Worm (Caenorhabditis elegans) whole organism, L1 larva: Measurements from ENCODE around the gene cky-1.

Experiments used
- C04F5.9 ChIP-seq: sonication (generic microtip); optimal IDR thresholded peaks from 2 replicates; lab custom pipeline; 2016; ENCODE audit warnings: missing genetic modification characterization, missing compliant biosample characterization
- C16A3.4 ChIP-seq: fragments of 150-350 bp; optimal IDR thresholded peaks from 2 replicates; lab custom pipeline; 2014; ENCODE audit warnings: missing biosample characterization, missing genetic modification characterization
- C34B4.2 ChIP-seq: sonication (generic microtip); optimal IDR thresholded peaks from 2 replicates; lab custom pipeline; 2017; ENCODE audit warnings: mild to moderate bottlenecking, missing genetic modification characterization, missing compliant biosample characterization
- F16B12.6 ChIP-seq: fragments of 150-350 bp; optimal IDR thresholded peaks from 2 replicates; lab custom pipeline; 2014; ENCODE audit warnings: missing biosample characterization, missing genetic modification characterization
- aha-1 ChIP-seq: fragments of 150-350 bp; optimal IDR thresholded peaks from 2 replicates; lab custom pipeline; 2014; ENCODE audit warnings: missing biosample characterization, missing genetic modification characterization
- ceh-8 ChIP-seq: fragments of 200-800 bp; sonication (Bioruptor generic); optimal IDR thresholded peaks from 2 replicates; lab custom pipeline; 2018; ENCODE audit warnings: mild to moderate bottlenecking, missing genetic modification characterization, moderate library complexity, missing compliant biosample characterization
- ceh-90 ChIP-seq: sonication (generic microtip); optimal IDR thresholded peaks from 2 replicates; lab custom pipeline; 2016; ENCODE audit warnings: missing genetic modification characterization, missing compliant biosample characterization
- ces-1 ChIP-seq: fragments of 150-350 bp; optimal IDR thresholded peaks from 2 replicates; lab custom pipeline; 2014; ENCODE audit warnings: missing biosample characterization, missing genetic modification reagents, missing genetic modification characterization
- dsc-1 ChIP-seq: sonication (generic microtip); optimal IDR thresholded peaks from 2 replicates; lab custom pipeline; 2016; ENCODE audit warnings: mild to moderate bottlenecking, missing genetic modification characterization, missing compliant biosample characterization
- efl-1 ChIP-seq, 4 experiments: fragments of 150-350 bp; optimal IDR thresholded peaks in 3 of 4; peaks in 1 of 4; 1 replicate in 1 of 4; 2 replicates in 3 of 4; lab custom pipeline; 2014; ENCODE audit warnings: missing biosample characterization in 2 of 4, missing genetic modification characterization in 2 of 4, missing genetic modification reagents in 2 of 4
- efl-3 ChIP-seq: fragments of 200-800 bp; sonication (Bioruptor generic); optimal IDR thresholded peaks from 2 replicates; lab custom pipeline; 2018; ENCODE audit warnings: mild to moderate bottlenecking, missing genetic modification characterization, missing compliant biosample characterization
- fkh-10 ChIP-seq: sonication (generic microtip); optimal IDR thresholded peaks from 2 replicates; lab custom pipeline; 2017; ENCODE audit warnings: missing biosample characterization, missing genetic modification reagents, missing genetic modification characterization
- fkh-4 ChIP-seq: sonication (generic microtip); optimal IDR thresholded peaks from 2 replicates; lab custom pipeline; 2016; ENCODE audit warnings: missing compliant biosample characterization, missing genetic modification characterization, borderline replicate concordance
- fkh-8 ChIP-seq: sonication (generic microtip); optimal IDR thresholded peaks from 2 replicates; lab custom pipeline; 2016; ENCODE audit warnings: mild to moderate bottlenecking, missing genetic modification characterization, missing compliant biosample characterization
- fos-1 ChIP-seq: fragments of 150-350 bp; optimal IDR thresholded peaks from 2 replicates; lab custom pipeline; 2014; ENCODE audit warnings: missing biosample characterization, missing genetic modification characterization
- grh-1 ChIP-seq: fragments of 200-800 bp; sonication (Bioruptor generic); IDR thresholded peaks from 2 replicates; pipeline ENCODE4 v1.3.6; 2022; ENCODE audit warnings: missing genetic modification reagents, missing genetic modification characterization, missing compliant biosample characterization
- irx-1 ChIP-seq: sonication (generic microtip); optimal IDR thresholded peaks from 2 replicates; lab custom pipeline; 2016; ENCODE audit warnings: missing genetic modification characterization, missing compliant biosample characterization
- jun-1 ChIP-seq: fragments of 150-350 bp; optimal IDR thresholded peaks from 2 replicates; lab custom pipeline; 2014; ENCODE audit warnings: missing biosample characterization, missing genetic modification reagents, missing genetic modification characterization
- lin-14 ChIP-seq: fragments of 200-800 bp; sonication (Bioruptor generic); optimal IDR thresholded peaks from 2 replicates; lab custom pipeline; 2018; ENCODE audit warnings: mild to moderate bottlenecking, missing genetic modification characterization, moderate library complexity, missing compliant biosample characterization
- lin-15B ChIP-seq: fragments of 150-350 bp; sonication (generic microtip); optimal IDR thresholded peaks from 3 replicates; lab custom pipeline; 2014; ENCODE audit warnings: missing biosample characterization, missing genetic modification characterization
- lin-35 ChIP-seq, 2 experiments: fragments of 150-350 bp; optimal IDR thresholded peaks; 2 replicates each; lab custom pipeline; 2014; ENCODE audit warnings: missing biosample characterization in 2 of 2, missing genetic modification characterization in 2 of 2, missing genetic modification reagents in 2 of 2
- lin-39 ChIP-seq: fragments of 150-350 bp; optimal IDR thresholded peaks from 2 replicates; lab custom pipeline; 2014; ENCODE audit warnings: missing biosample characterization, missing genetic modification reagents, missing genetic modification characterization
- lir-3 ChIP-seq: sonication (generic microtip); optimal IDR thresholded peaks from 2 replicates; lab custom pipeline; 2016; ENCODE audit warnings: mild to moderate bottlenecking, missing genetic modification characterization, moderate library complexity, missing compliant biosample characterization; ENCODE audit not compliant: poor library complexity
- mef-2 ChIP-seq: fragments of 150-350 bp; optimal IDR thresholded peaks from 2 replicates; lab custom pipeline; 2014; ENCODE audit warnings: missing biosample characterization, missing genetic modification characterization
- nhr-11 ChIP-seq: fragments of 150-350 bp; optimal IDR thresholded peaks from 2 replicates; lab custom pipeline; 2014; ENCODE audit warnings: missing biosample characterization, missing genetic modification characterization
- nhr-12 ChIP-seq: sonication (generic microtip); optimal IDR thresholded peaks from 2 replicates; lab custom pipeline; 2017; ENCODE audit warnings: missing biosample characterization, missing genetic modification characterization
- nhr-19 ChIP-seq: fragments of 200-800 bp; sonication (Bioruptor generic); conservative IDR thresholded peaks from 2 replicates; pipeline ENCODE4 v1.3.6; 2022; ENCODE audit warnings: missing genetic modification characterization, missing compliant biosample characterization
- nhr-20 ChIP-seq: sonication (generic microtip); optimal IDR thresholded peaks from 2 replicates; lab custom pipeline; 2016; ENCODE audit warnings: mild to moderate bottlenecking, missing genetic modification characterization, missing compliant biosample characterization
- nhr-47 ChIP-seq: sonication (generic microtip); optimal IDR thresholded peaks from 2 replicates; lab custom pipeline; 2016; ENCODE audit warnings: mild to moderate bottlenecking, missing genetic modification characterization, moderate library complexity, missing compliant biosample characterization
- nhr-84 ChIP-seq: sonication (generic microtip); optimal IDR thresholded peaks from 2 replicates; lab custom pipeline; 2017; ENCODE audit warnings: missing biosample characterization, missing genetic modification characterization
- nhr-85 ChIP-seq: sonication (generic microtip); peaks from one replicate; lab custom pipeline; 2016; ENCODE audit warnings: missing genetic modification characterization, inconsistent platforms, missing compliant biosample characterization
- rnt-1 ChIP-seq: sonication (generic microtip); optimal IDR thresholded peaks from 2 replicates; lab custom pipeline; 2016; ENCODE audit warnings: mild to moderate bottlenecking, missing genetic modification characterization, moderate library complexity, missing compliant biosample characterization
- skn-1 ChIP-seq: fragments of 150-350 bp; optimal IDR thresholded peaks from 2 replicates; lab custom pipeline; 2014; ENCODE audit warnings: missing biosample characterization, missing genetic modification characterization
- snpc-4 ChIP-seq: fragments of 150-350 bp; optimal IDR thresholded peaks from 2 replicates; lab custom pipeline; 2014; ENCODE audit warnings: missing biosample characterization, missing genetic modification characterization
- sox-4 ChIP-seq: sonication (generic microtip); optimal IDR thresholded peaks from 2 replicates; lab custom pipeline; 2016; ENCODE audit warnings: missing genetic modification characterization, missing compliant biosample characterization
- sptf-1 ChIP-seq: fragments of 150-350 bp; optimal IDR thresholded peaks from 2 replicates; lab custom pipeline; 2014; ENCODE audit warnings: missing biosample characterization, missing genetic modification characterization
- swsn-7 ChIP-seq: sonication (generic microtip); optimal IDR thresholded peaks from 2 replicates; lab custom pipeline; 2016; ENCODE audit warnings: missing genetic modification characterization, missing compliant biosample characterization
- unc-130 ChIP-seq: fragments of 150-350 bp; optimal IDR thresholded peaks from 2 replicates; lab custom pipeline; 2017; ENCODE audit warnings: missing biosample characterization, missing genetic modification characterization, inconsistent platforms
- unc-62 ChIP-seq: fragments of 150-350 bp; optimal IDR thresholded peaks from 2 replicates; lab custom pipeline; 2014; ENCODE audit warnings: missing biosample characterization, missing genetic modification reagents, missing genetic modification characterization
- zag-1 ChIP-seq: fragments of 150-350 bp; optimal IDR thresholded peaks from 2 replicates; lab custom pipeline; 2014; ENCODE audit warnings: missing biosample characterization, missing genetic modification characterization
- ztf-11 ChIP-seq, 2 experiments: sonication (generic microtip); optimal IDR thresholded peaks; 2 replicates each; lab custom pipeline; 2016 to 2017; ENCODE audit warnings: missing genetic modification characterization in 2 of 2, missing biosample characterization in 1 of 2, missing compliant biosample characterization in 1 of 2
- ztf-4 ChIP-seq: fragments of 150-350 bp; optimal IDR thresholded peaks from 2 replicates; lab custom pipeline; 2014; ENCODE audit warnings: missing biosample characterization, missing genetic modification characterization

The cky-1 gene

ce11 chrV:12708305-12708704 is 28.2 kb upstream of the cky-1 start, which contains the start of gene R11D1.2:
Gene R11D1.2 (plus strand): TSS chrV:12708605.
- TF ChIP-seq ceh-8 (peak; percentile 1), fkh-8 (no peak), efl-1 (optimal IDR thresholded peaks at IDR 0.05; lab: Kevin White, UChicago) (no peak), efl-1 (GFP tag; optimal IDR thresholded peaks at IDR 0.05 in 1 of 2; lab: Kevin White, UChicago) (peak in 1 of 2 experiments; percentile 77)

- TF ChIP-seq rnt-1 (tag; lab: Kevin White, UChicago) (no peak), unc-130 (no peak), lir-3 (tag; lab: Kevin White, UChicago) (no peak), F16B12.6 (tag; lab: Kevin White, UChicago) (no peak), nhr-11 (tag; lab: Kevin White, UChicago) (no peak), fos-1 (tag; lab: Kevin White, UChicago) (no peak), zag-1 (tag; lab: Kevin White, UChicago) (no peak), lin-15B (tag; lab: Kevin White, UChicago) (no peak), nhr-84 (tag; lab: Kevin White, UChicago) (no peak), sox-4 (tag; lab: Kevin White, UChicago) (no peak), C34B4.2 (tag; lab: Kevin White, UChicago) (no peak), snpc-4 (tag; lab: Kevin White, UChicago) (no peak), fkh-10 (GFP tag; lab: Kevin White, UChicago) (no peak), dsc-1 (tag; lab: Kevin White, UChicago) (no peak), nhr-85 (no peak), ztf-11 (tag; optimal IDR thresholded peaks at IDR 0.05; lab: Kevin White, UChicago) (no peak), ceh-90 (tag; lab: Kevin White, UChicago) (no peak)
These were observed 24.5 kb upstream of the cky-1 start, which contains the start of gene R11D1.3 for ce11 chrV:12711999-12712398. Gene R11D1.3 (minus strand): TSS chrV:12712099.

- no peak for TF ChIP-seq lin-39
- TF ChIP-seq nhr-12 (tag; lab: Kevin White, UChicago), result no peak
- TF ChIP-seq lin-35 (GFP tag; optimal IDR thresholded peaks at IDR 0.05; lab: Kevin White, UChicago), result no peak
- no peak for TF ChIP-seq mef-2
- TF ChIP-seq ztf-4 (tag; lab: Kevin White, UChicago), result no peak
- no peak for TF ChIP-seq unc-62
- TF ChIP-seq nhr-47, result no peak
- TF ChIP-seq fkh-8, result no peak
- TF ChIP-seq sox-4 (tag; lab: Kevin White, UChicago), result no peak
- no peak for TF ChIP-seq nhr-19
- TF ChIP-seq sptf-1 (tag; lab: Kevin White, UChicago), result no peak
These were observed 22.4 kb upstream of the cky-1 start, which contains the start of gene R11D1.4 for ce11 chrV:12714120-12714519. Gene R11D1.4 (minus strand): TSS chrV:12714220.

DNA sequence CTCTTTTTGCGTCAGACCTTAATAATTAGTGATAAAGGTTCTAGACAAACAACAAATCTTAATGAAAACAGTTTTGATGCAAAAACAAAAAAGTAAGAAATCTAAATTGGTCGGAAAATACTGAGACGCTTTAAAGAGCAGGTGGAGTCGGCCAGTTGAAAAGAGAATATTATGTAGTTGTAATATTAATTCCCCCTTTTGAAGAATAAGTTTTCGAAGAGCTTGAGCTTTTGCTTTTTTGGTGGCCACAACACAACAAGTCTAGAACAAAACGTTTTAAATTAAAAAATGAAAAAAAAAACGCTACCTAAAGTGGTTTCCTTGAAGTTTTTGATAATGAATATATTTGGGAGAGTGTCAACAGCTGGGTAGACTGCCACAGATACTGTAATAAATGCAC is 20.1 kb upstream of the cky-1 start, which contains the start of gene str-178:
Gene str-178, minus strand, starts transcription at position 101 of the 400 bp plus-strand sequence.
- TF ChIP-seq efl-3 (GFP tag; lab: Kevin White, UChicago), result no peak

- TF ChIP-seq nhr-47, result no peak
- no peak for TF ChIP-seq lir-3 (tag; lab: Kevin White, UChicago)
- TF ChIP-seq aha-1 (tag; lab: Kevin White, UChicago), result no peak
- TF ChIP-seq jun-1 (tag; lab: Kevin White, UChicago), result no peak
- TF ChIP-seq lin-14, result no peak
- no peak for TF ChIP-seq C16A3.4
- no peak for TF ChIP-seq ces-1
- TF ChIP-seq nhr-20 (tag; lab: Kevin White, UChicago), result no peak
- no peak for TF ChIP-seq grh-1 (GFP tag; lab: Robert Waterston, UW)
- TF ChIP-seq mef-2, result no peak
- no peak for TF ChIP-seq skn-1
- no peak for TF ChIP-seq irx-1 (tag; lab: Kevin White, UChicago)
- TF ChIP-seq fkh-4, result no peak
- TF ChIP-seq C04F5.9, result no peak
- no peak for TF ChIP-seq nhr-19
- TF ChIP-seq swsn-7, result no peak
These were observed 17.9 kb upstream of the cky-1 start, which contains the start of gene str-181 for ce11 chrV:12718622-12719021. Gene str-181 (minus strand): TSS chrV:12718722.
